Fruit fly (Drosophila melanogaster) whole organism, embryonic: ENCODE results near the gene CG12594.
A peak's percentile ranks its signal among the peaks of the same experiment; 100 is the strongest.

ENCODE experiments used
- Aef1 ChIP-seq: fragments of 200-800 bp; sonication (Bioruptor generic); IDR thresholded peaks from 3 replicates; pipeline ENCODE4 v1.3.6; 2022; ENCODE audit warnings: missing biosample characterization, missing genetic modification characterization
- Asciz ChIP-seq: fragments of 200-800 bp; sonication (Bioruptor generic); optimal IDR thresholded peaks from 2 replicates; lab custom pipeline; 2017; ENCODE audit warnings: missing biosample characterization, mild to moderate bottlenecking, missing genetic modification characterization, missing genetic modification reagents
- Atf-2 ChIP-seq: fragments of 200-800 bp; sonication (Bioruptor generic); optimal IDR thresholded peaks from 2 replicates; lab custom pipeline; 2016; ENCODE audit warnings: missing biosample characterization, missing genetic modification characterization
- CG10431 ChIP-seq: fragments of 200-800 bp; sonication (Bioruptor generic); optimal IDR thresholded peaks from 3 replicates; lab custom pipeline; 2018; ENCODE audit warnings: missing biosample characterization, mild to moderate bottlenecking, missing genetic modification characterization
- CG12744 ChIP-seq: fragments of 200-800 bp; sonication (Bioruptor generic); optimal IDR thresholded peaks from 2 replicates; lab custom pipeline; 2016; ENCODE audit warnings: missing biosample characterization, missing genetic modification characterization
- CG13296 ChIP-seq: fragments of 200-800 bp; sonication (Bioruptor generic); optimal IDR thresholded peaks from 3 replicates; lab custom pipeline; 2018; ENCODE audit warnings: missing biosample characterization, mild to moderate bottlenecking, missing genetic modification characterization
- CG13894 ChIP-seq: fragments of 200-800 bp; sonication (Bioruptor generic); optimal IDR thresholded peaks from 3 replicates; lab custom pipeline; 2018; ENCODE audit warnings: missing biosample characterization, mild to moderate bottlenecking, missing genetic modification characterization, moderate library complexity
- CG14710 ChIP-seq: fragments of 200-800 bp; sonication (Bioruptor generic); optimal IDR thresholded peaks from 3 replicates; lab custom pipeline; 2019; ENCODE audit warnings: missing biosample characterization, mild to moderate bottlenecking, missing genetic modification characterization, moderate library complexity
- CG17359 ChIP-seq: fragments of 200-800 bp; sonication (Bioruptor generic); optimal IDR thresholded peaks from 3 replicates; lab custom pipeline; 2018; ENCODE audit warnings: missing biosample characterization, mild to moderate bottlenecking, missing genetic modification characterization, moderate library complexity
- CG1792 ChIP-seq: fragments of 200-800 bp; sonication (Bioruptor generic); optimal IDR thresholded peaks from 2 replicates; lab custom pipeline; 2016; ENCODE audit warnings: missing biosample characterization, missing genetic modification characterization
- CG18262 ChIP-seq: fragments of 200-800 bp; optimal IDR thresholded peaks from 3 replicates; lab custom pipeline; 2019; ENCODE audit warnings: missing biosample characterization, mild to moderate bottlenecking, missing genetic modification characterization, moderate library complexity
- CG18476 ChIP-seq: fragments of 200-800 bp; sonication (Bioruptor generic); optimal IDR thresholded peaks from 2 replicates; lab custom pipeline; 2016; ENCODE audit warnings: missing biosample characterization, mild to moderate bottlenecking, missing genetic modification characterization
- CG2202 ChIP-seq: fragments of 200-800 bp; sonication (Bioruptor generic); optimal IDR thresholded peaks from 2 replicates; lab custom pipeline; 2018; ENCODE audit warnings: missing biosample characterization, mild to moderate bottlenecking, missing genetic modification characterization
- CG2712 ChIP-seq: fragments of 200-800 bp; optimal IDR thresholded peaks from 3 replicates; lab custom pipeline; 2019; ENCODE audit warnings: missing biosample characterization, mild to moderate bottlenecking, missing genetic modification characterization, moderate library complexity
- CG33213 ChIP-seq: fragments of 200-800 bp; sonication (Bioruptor generic); optimal IDR thresholded peaks from 3 replicates; lab custom pipeline; 2016; ENCODE audit warnings: missing biosample characterization, missing genetic modification characterization
- CG4328 ChIP-seq: fragments of 200-800 bp; sonication (Bioruptor generic); optimal IDR thresholded peaks from 3 replicates; lab custom pipeline; 2017; ENCODE audit warnings: missing biosample characterization, missing genetic modification reagents, missing genetic modification characterization
- CG4617 ChIP-seq: fragments of 200-800 bp; sonication (Bioruptor generic); optimal IDR thresholded peaks from 3 replicates; lab custom pipeline; 2016; ENCODE audit warnings: missing biosample characterization, missing genetic modification characterization, borderline replicate concordance
- CG7839 ChIP-seq: fragments of 200-800 bp; sonication (Bioruptor generic); optimal IDR thresholded peaks from 3 replicates; lab custom pipeline; 2018; ENCODE audit warnings: missing biosample characterization, mild to moderate bottlenecking, missing genetic modification characterization, moderate library complexity
- CG7928 ChIP-seq: fragments of 200-800 bp; sonication (Bioruptor generic); optimal IDR thresholded peaks from 2 replicates; lab custom pipeline; 2017; ENCODE audit warnings: missing biosample characterization, mild to moderate bottlenecking, missing genetic modification characterization
- CTCF ChIP-seq: fragments of 200-800 bp; sonication (Bioruptor generic); optimal IDR thresholded peaks from 2 replicates; lab custom pipeline; 2017; ENCODE audit warnings: missing biosample characterization, mild to moderate bottlenecking, missing genetic modification characterization, moderate library complexity
- Dek ChIP-seq: fragments of 200-800 bp; sonication (Bioruptor generic); optimal IDR thresholded peaks from 3 replicates; lab custom pipeline; 2019; ENCODE audit warnings: missing biosample characterization, mild to moderate bottlenecking, missing genetic modification characterization, moderate library complexity
- Dll ChIP-seq: fragments of 200-800 bp; sonication (Bioruptor generic); IDR thresholded peaks from 4 replicates; pipeline ENCODE4 v1.3.6; 2022; ENCODE audit warnings: missing biosample characterization, missing genetic modification characterization; ENCODE audit not compliant: partially characterized antibody
- Fer1 ChIP-seq: fragments of 200-800 bp; sonication (Bioruptor generic); optimal IDR thresholded peaks from 2 replicates; lab custom pipeline; 2017; ENCODE audit warnings: missing biosample characterization, mild to moderate bottlenecking, missing genetic modification characterization
- H15 ChIP-seq: fragments of 200-800 bp; sonication (Bioruptor generic); IDR thresholded peaks from 3 replicates; pipeline ENCODE4 v1.3.6; 2022; ENCODE audit warnings: missing biosample characterization, missing genetic modification characterization
- HLH54F ChIP-seq: fragments of 200-800 bp; sonication (Bioruptor generic); optimal IDR thresholded peaks from 3 replicates; lab custom pipeline; 2016; ENCODE audit warnings: missing biosample characterization, missing genetic modification characterization
- Hmr ChIP-seq: fragments of 200-800 bp; sonication (Bioruptor generic); optimal IDR thresholded peaks from 3 replicates; lab custom pipeline; 2017; ENCODE audit warnings: mild to moderate bottlenecking, missing biosample characterization, missing genetic modification reagents, missing genetic modification characterization
- Mad ChIP-seq: fragments of 200-800 bp; sonication (Bioruptor generic); optimal IDR thresholded peaks from 2 replicates; lab custom pipeline; 2016; ENCODE audit warnings: missing biosample characterization, missing genetic modification characterization
- NC2α ChIP-seq: fragments of 200-800 bp; sonication (Bioruptor generic); optimal IDR thresholded peaks from 2 replicates; lab custom pipeline; 2016; ENCODE audit warnings: missing biosample characterization, missing genetic modification characterization
- NK7.1 ChIP-seq: fragments of 200-800 bp; sonication (Bioruptor generic); optimal IDR thresholded peaks from 3 replicates; lab custom pipeline; 2016; ENCODE audit warnings: missing biosample characterization, missing genetic modification characterization
- Nf-YB ChIP-seq: fragments of 200-800 bp; sonication (Bioruptor generic); optimal IDR thresholded peaks from 3 replicates; lab custom pipeline; 2019; ENCODE audit warnings: missing biosample characterization, mild to moderate bottlenecking, missing genetic modification characterization, moderate library complexity
- Sry-β ChIP-seq: fragments of 200-800 bp; sonication (Bioruptor generic); optimal IDR thresholded peaks from 2 replicates; lab custom pipeline; 2018; ENCODE audit warnings: missing biosample characterization, mild to moderate bottlenecking, missing genetic modification characterization, moderate library complexity
- amos ChIP-seq: fragments of 200-800 bp; sonication (Bioruptor generic); IDR thresholded peaks from 2 replicates; pipeline ENCODE4 v1.3.6; 2022; ENCODE audit warnings: missing biosample characterization, missing genetic modification characterization; ENCODE audit not compliant: partially characterized antibody
- bcd ChIP-seq: fragments of 200-800 bp; sonication (Bioruptor generic); optimal IDR thresholded peaks from 2 replicates; lab custom pipeline; 2017; ENCODE audit warnings: missing biosample characterization, mild to moderate bottlenecking, missing genetic modification characterization
- bigmax ChIP-seq: fragments of 200-800 bp; sonication (Bioruptor generic); optimal IDR thresholded peaks from 2 replicates; lab custom pipeline; 2018; ENCODE audit warnings: missing biosample characterization, mild to moderate bottlenecking, missing genetic modification characterization
- cato ChIP-seq: fragments of 200-800 bp; sonication (Bioruptor generic); optimal IDR thresholded peaks from 2 replicates; lab custom pipeline; 2016; ENCODE audit warnings: missing biosample characterization, missing genetic modification characterization, borderline replicate concordance
- crol ChIP-seq: fragments of 200-800 bp; sonication (Bioruptor generic); IDR thresholded peaks from 2 replicates; pipeline ENCODE4 v1.3.6; 2022; ENCODE audit warnings: missing biosample characterization, missing genetic modification characterization
- dm ChIP-seq: fragments of 200-800 bp; sonication (Bioruptor generic); optimal IDR thresholded peaks from 3 replicates; lab custom pipeline; 2016; ENCODE audit warnings: missing biosample characterization, missing genetic modification characterization
- ftz-f1 ChIP-seq: fragments of 200-800 bp; sonication (Bioruptor generic); optimal IDR thresholded peaks from 2 replicates; lab custom pipeline; 2016; ENCODE audit warnings: missing biosample characterization, missing genetic modification characterization
- ham ChIP-seq: fragments of 200-800 bp; sonication (Bioruptor generic); IDR thresholded peaks from 2 replicates; pipeline ENCODE4 v1.3.6; 2022; ENCODE audit warnings: missing biosample characterization, missing genetic modification characterization
- her ChIP-seq: fragments of 200-800 bp; sonication (Bioruptor generic); optimal IDR thresholded peaks from 2 replicates; lab custom pipeline; 2016; ENCODE audit warnings: missing biosample characterization, missing genetic modification characterization
- inv ChIP-seq: fragments of 200-800 bp; sonication (Bioruptor generic); IDR thresholded peaks from 2 replicates; pipeline ENCODE4 v1.3.6; 2022; ENCODE audit warnings: missing biosample characterization, missing genetic modification characterization; ENCODE audit not compliant: partially characterized antibody
- lab ChIP-seq: fragments of 200-800 bp; sonication (Bioruptor generic); optimal IDR thresholded peaks from 3 replicates; lab custom pipeline; 2017; ENCODE audit warnings: missing biosample characterization, missing genetic modification characterization, mild to moderate bottlenecking, moderate library complexity, missing genetic modification reagents
- nom ChIP-seq: fragments of 200-800 bp; sonication (Bioruptor generic); optimal IDR thresholded peaks from 2 replicates; lab custom pipeline; 2017; ENCODE audit warnings: missing biosample characterization, missing genetic modification characterization, mild to moderate bottlenecking, moderate library complexity, missing genetic modification reagents
- otp ChIP-seq: fragments of 200-800 bp; sonication (Bioruptor generic); IDR thresholded peaks from 3 replicates; pipeline ENCODE4, ENCODE4 v1.3.6; 2022; ENCODE audit warnings: missing biosample characterization, missing genetic modification characterization
- pita ChIP-seq: fragments of 200-800 bp; sonication (Bioruptor generic); optimal IDR thresholded peaks from 2 replicates; lab custom pipeline; 2017; ENCODE audit warnings: missing biosample characterization, mild to moderate bottlenecking, missing genetic modification characterization
- sob ChIP-seq: fragments of 200-800 bp; sonication (Bioruptor generic); IDR thresholded peaks from 2 replicates; pipeline ENCODE4 v1.3.6; 2022; ENCODE audit warnings: missing biosample characterization, missing genetic modification characterization
- tll ChIP-seq, 2 experiments: fragments of 200-800 bp in 1 of 2; fragments of >200 bp in 1 of 2; sonication (Bioruptor generic) in 1 of 2; optimal IDR thresholded peaks; 2 replicates each; lab custom pipeline; 2017 to 2019; ENCODE audit warnings: missing biosample characterization in 2 of 2, missing genetic modification characterization in 2 of 2, mild to moderate bottlenecking in 1 of 2, moderate library complexity in 1 of 2
- trem ChIP-seq: fragments of 200-800 bp; optimal IDR thresholded peaks from 3 replicates; lab custom pipeline; 2019; ENCODE audit warnings: missing biosample characterization, mild to moderate bottlenecking, missing genetic modification characterization, moderate library complexity
- trh ChIP-seq: fragments of 200-800 bp; sonication (Bioruptor generic); optimal IDR thresholded peaks from 2 replicates; lab custom pipeline; 2016; ENCODE audit warnings: missing biosample characterization, missing genetic modification characterization
- tx ChIP-seq: fragments of 200-800 bp; sonication (Bioruptor generic); optimal IDR thresholded peaks from 2 replicates; lab custom pipeline; 2016; ENCODE audit warnings: missing biosample characterization, missing genetic modification characterization
- vfl ChIP-seq: fragments of 200-800 bp; sonication (Bioruptor generic); optimal IDR thresholded peaks from 2 replicates; lab custom pipeline; 2016; ENCODE audit warnings: missing biosample characterization, missing genetic modification characterization
- zfh2 ChIP-seq: fragments of 200-800 bp; sonication (Bioruptor generic); optimal IDR thresholded peaks from 2 replicates; lab custom pipeline; 2016; ENCODE audit warnings: missing biosample characterization, missing genetic modification characterization

Gene CG12594

dm6 chr3R:11764279-11764880, 42.8 kb downstream of the CG12594 start, which contains the start of gene Lk6 (continued):
- TF ChIP-seq CG2202 (tag; lab: Kevin White, UChicago) (peak; percentile 35), CG14710 (tag; lab: Kevin White, UChicago) (peak; percentile 90), trem (peak; percentile 92), nom (GFP tag; lab: Kevin White, UChicago) (peak; percentile 90), Sry-β (no peak), Atf-2 (GFP tag; lab: Kevin White, UChicago) (peak; percentile 37), pita (GFP tag; lab: Kevin White, UChicago) (peak; percentile 99), her (GFP tag; lab: Kevin White, UChicago) (peak; percentile 74), CG7839 (tag; lab: Kevin White, UChicago) (peak; percentile 36), CG13296 (GFP tag; lab: Kevin White, UChicago) (peak; percentile 73), tll (GFP tag; optimal IDR thresholded peaks at IDR 0.05; lab: Kevin White, UChicago) (no peak), inv (no peak), trh (GFP tag; lab: Kevin White, UChicago) (no peak), dm (peak; percentile 9), CG18262 (tag; lab: Kevin White, UChicago) (peak; percentile 43), HLH54F (GFP tag; lab: Kevin White, UChicago) (peak; percentile 13), CG7928 (GFP tag; lab: Kevin White, UChicago) (peak; percentile 53), cato (no peak), otp (GFP tag; lab: Robert Waterston, UW) (no peak), Hmr (peak; percentile 96), vfl (GFP tag; lab: Kevin White, UChicago) (peak; percentile 25), Dek (peak; percentile 79), CG33213 (GFP tag; lab: Kevin White, UChicago) (peak; percentile 93), NK7.1 (GFP tag; lab: Kevin White, UChicago) (no peak), CG17359 (peak; percentile 38), CG4617 (peak; percentile 15), CG18476 (GFP tag; lab: Kevin White, UChicago) (no peak), CG10431 (GFP tag; lab: Kevin White, UChicago) (peak; percentile 60), CG1792 (GFP tag; lab: Kevin White, UChicago) (peak; percentile 9), bigmax (peak; percentile 48), CG4328 (GFP tag; lab: Kevin White, UChicago) (peak; percentile 63), CG2712 (tag; lab: Kevin White, UChicago) (peak; percentile 71), CTCF (peak; percentile 89), Mad (peak; percentile 60), Dll (GFP tag; lab: Robert Waterston, UW) (no peak), H15 (GFP tag; lab: Robert Waterston, UW) (no peak), zfh2 (GFP tag; lab: Kevin White, UChicago) (peak; percentile 39), Nf-YB (peak; percentile 39)

- TF ChIP-seq Aef1 (no peak), Fer1 (GFP tag; lab: Kevin White, UChicago) (no peak), ham (GFP tag; lab: Robert Waterston, UW) (no peak), bcd (GFP tag; lab: Kevin White, UChicago) (no peak), ftz-f1 (GFP tag; lab: Kevin White, UChicago) (peak; percentile 14), NC2α (GFP tag; lab: Kevin White, UChicago) (no peak), Asciz (GFP tag; lab: Kevin White, UChicago) (no peak), CG7839 (tag; lab: Kevin White, UChicago) (no peak), sob (GFP tag; lab: Robert Waterston, UW) (no peak), tx (GFP tag; lab: Kevin White, UChicago) (no peak), CG12744 (GFP tag; lab: Kevin White, UChicago) (no peak), crol (GFP tag; lab: Robert Waterston, UW) (peak; percentile 76), lab (GFP tag; lab: Kevin White, UChicago) (no peak), amos (GFP tag; lab: Robert Waterston, UW) (peak; percentile 23; the same call in 1 of the 2 replicates), CG13894 (tag; lab: Kevin White, UChicago) (peak; percentile 68)
Observed at dm6 chr3R:11770733-11771132, 49.2 kb downstream of the CG12594 start.
